Worm (Caenorhabditis elegans) whole organism, midembryonic: ENCODE measurements around the gene C08F11.3.

ENCODE experiments used
- T22C8.4 ChIP-seq: fragments of 200-800 bp; sonication (Bioruptor generic); IDR thresholded peaks from 2 replicates; pipeline ENCODE4 v1.3.6; 2022; ENCODE audit warnings: missing genetic modification characterization, missing compliant biosample characterization
- cog-1 ChIP-seq: sonication (generic microtip); optimal IDR thresholded peaks from 2 replicates; lab custom pipeline; 2016; ENCODE audit warnings: missing genetic modification characterization, missing compliant biosample characterization
- flt-1 ChIP-seq: fragments of 200-800 bp; sonication (Bioruptor generic); IDR thresholded peaks from 2 replicates; pipeline ENCODE4 v1.3.6; 2022; ENCODE audit warnings: missing genetic modification characterization, missing compliant biosample characterization
- klf-2 ChIP-seq: fragments of 200-800 bp; sonication (Bioruptor generic); conservative IDR thresholded peaks from 2 replicates; pipeline ENCODE4 v1.3.6; 2022; ENCODE audit warnings: missing genetic modification reagents, missing genetic modification characterization, missing compliant biosample characterization
- med-1 ChIP-seq: sonication (generic microtip); optimal IDR thresholded peaks from 2 replicates; lab custom pipeline; 2017; ENCODE audit warnings: missing genetic modification characterization, mild to moderate bottlenecking, missing compliant biosample characterization, antibody characterized with exemption, missing genetic modification reagents; ENCODE audit not compliant: insufficient read depth
- ref-1 ChIP-seq: fragments of 200-800 bp; sonication (Bioruptor generic); conservative IDR thresholded peaks from 2 replicates; pipeline ENCODE4 v1.3.6; 2022; ENCODE audit warnings: missing genetic modification reagents, missing genetic modification characterization, missing compliant biosample characterization
- tab-1 ChIP-seq: fragments of 200-800 bp; sonication (Bioruptor generic); IDR thresholded peaks from 2 replicates; pipeline ENCODE4 v1.3.6; 2022; ENCODE audit warnings: missing genetic modification characterization, missing compliant biosample characterization
- ztf-23 ChIP-seq: fragments of 200-800 bp; sonication (Bioruptor generic); IDR thresholded peaks from 2 replicates; pipeline ENCODE4 v1.3.6; 2022; ENCODE audit warnings: missing genetic modification reagents, missing genetic modification characterization, missing compliant biosample characterization
- ztf-29 ChIP-seq: fragments of 200-800 bp; sonication (Bioruptor generic); IDR thresholded peaks from 2 replicates; pipeline ENCODE4 v1.3.6; 2022; ENCODE audit warnings: missing genetic modification reagents, missing genetic modification characterization, missing compliant biosample characterization

DNA sequence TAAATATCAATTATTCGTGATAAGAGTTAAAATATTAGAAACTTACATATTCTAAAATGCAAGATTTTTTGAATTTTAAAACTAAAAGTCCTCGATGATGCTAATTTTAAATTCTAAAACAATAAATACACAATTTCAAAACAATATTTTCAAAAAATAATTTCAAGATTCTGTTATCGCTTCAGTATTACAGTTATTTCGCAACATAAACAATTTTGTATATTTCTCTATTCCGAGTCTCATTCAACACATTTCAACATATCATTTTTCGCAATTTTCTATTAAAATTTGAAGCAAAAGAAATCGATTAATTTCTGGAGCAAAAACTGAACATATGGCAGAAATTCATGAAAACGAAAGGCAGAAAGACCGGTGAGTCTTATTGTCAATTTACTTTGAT lies 13.9 kb downstream of the C08F11.3 start, which contains the start of gene fbxa-98:
- TF ChIP-seq med-1: no peak
- TF ChIP-seq T22C8.4 (GFP tag; lab: Robert Waterston, UW): no peak
- TF ChIP-seq flt-1: no peak
- TF ChIP-seq klf-2 (GFP tag; lab: Robert Waterston, UW): no peak
- TF ChIP-seq cog-1 (tag; lab: Kevin White, UChicago): no peak
- TF ChIP-seq ztf-29 (GFP tag; lab: Robert Waterston, UW): no peak
- TF ChIP-seq tab-1 (GFP tag; lab: Robert Waterston, UW): no peak
- TF ChIP-seq ztf-23 (GFP tag; lab: Robert Waterston, UW): no peak
- TF ChIP-seq ref-1 (GFP tag; lab: Robert Waterston, UW): no peak
